Worm (Caenorhabditis elegans) whole organism, early embryonic: ENCODE measurements around the gene zzz-1.

Experiments used
- B0310.2 ChIP-seq: sonication (generic microtip); optimal IDR thresholded peaks from 2 replicates; lab custom pipeline; 2016; ENCODE audit warnings: mild to moderate bottlenecking, missing genetic modification characterization, missing compliant biosample characterization
- F13C5.2 ChIP-seq: sonication (generic microtip); optimal IDR thresholded peaks from 2 replicates; lab custom pipeline; 2017; ENCODE audit warnings: mild to moderate bottlenecking, missing genetic modification characterization, inconsistent platforms, missing compliant biosample characterization
- aly-1 ChIP-seq: sonication (generic microtip); optimal IDR thresholded peaks from 2 replicates; lab custom pipeline; 2016; ENCODE audit warnings: missing genetic modification characterization, missing compliant biosample characterization
- ama-1 ChIP-seq: fragments of 150-350 bp; optimal IDR thresholded peaks from 2 replicates; lab custom pipeline; 2014
- ceh-13 ChIP-seq: fragments of 200-800 bp; sonication (Bioruptor generic); optimal IDR thresholded peaks from 2 replicates; lab custom pipeline; 2018; ENCODE audit warnings: mild to moderate bottlenecking, missing genetic modification characterization, missing compliant biosample characterization
- ceh-36 ChIP-seq: sonication (generic microtip); optimal IDR thresholded peaks from 2 replicates; lab custom pipeline; 2016; ENCODE audit warnings: missing genetic modification characterization, inconsistent platforms, missing compliant biosample characterization
- ets-7 ChIP-seq: sonication (generic microtip); optimal IDR thresholded peaks from 2 replicates; lab custom pipeline; 2016; ENCODE audit warnings: missing genotype, missing genetic modification characterization, missing compliant biosample characterization
- flt-1 ChIP-seq: fragments of 200-800 bp; sonication (Bioruptor generic); IDR thresholded peaks from 2 replicates; pipeline ENCODE4 v1.3.6; 2022; ENCODE audit warnings: missing genetic modification characterization, missing compliant biosample characterization
- hmbx-1 ChIP-seq: sonication (generic microtip); optimal IDR thresholded peaks from 2 replicates; lab custom pipeline; 2016; ENCODE audit warnings: mild to moderate bottlenecking, missing genetic modification characterization, missing compliant biosample characterization
- hmg-4 ChIP-seq: fragments of 200-800 bp; sonication (Bioruptor generic); optimal IDR thresholded peaks from 2 replicates; lab custom pipeline; 2018; ENCODE audit warnings: mild to moderate bottlenecking, missing genetic modification characterization, missing compliant biosample characterization
- hnd-1 ChIP-seq: sonication (generic microtip); optimal IDR thresholded peaks from 2 replicates; lab custom pipeline; 2016; ENCODE audit warnings: missing genetic modification characterization, missing compliant biosample characterization
- pes-1 ChIP-seq: fragments of 200-800 bp; sonication (Bioruptor generic); IDR thresholded peaks from 2 replicates; pipeline ENCODE4 v1.3.6; 2022; ENCODE audit warnings: missing genetic modification reagents, missing genetic modification characterization, missing compliant biosample characterization
- scrt-1 ChIP-seq: fragments of 200-800 bp; sonication (Bioruptor generic); IDR thresholded peaks from 2 replicates; pipeline ENCODE4 v1.3.6; 2022; ENCODE audit warnings: missing genetic modification characterization, missing compliant biosample characterization
- sea-1 ChIP-seq: fragments of 200-800 bp; sonication (Bioruptor generic); conservative IDR thresholded peaks from 2 replicates; pipeline ENCODE4 v1.3.6; 2022; ENCODE audit warnings: missing genetic modification characterization, missing compliant biosample characterization
- tbx-11 ChIP-seq: fragments of 200-800 bp; sonication (Bioruptor generic); IDR thresholded peaks from 2 replicates; pipeline ENCODE4 v1.3.6; 2022; ENCODE audit warnings: missing genetic modification characterization, missing compliant biosample characterization
- tbx-37 ChIP-seq: fragments of 200-800 bp; sonication (Bioruptor generic); conservative IDR thresholded peaks from 2 replicates; pipeline ENCODE4 v1.3.6; 2022; ENCODE audit warnings: missing genetic modification reagents, missing genetic modification characterization, missing compliant biosample characterization
- tra-4 ChIP-seq: sonication (generic microtip); optimal IDR thresholded peaks from 2 replicates; lab custom pipeline; 2017; ENCODE audit warnings: missing genetic modification characterization, missing compliant biosample characterization

Gene zzz-1

ce11 chrV:10897106-10897171 lies 12.0 kb downstream of the zzz-1 start, which contains the start of gene sec-61.G:
Gene sec-61.G, minus strand, starts transcription at chrV:10897143.
- TF ChIP-seq hmg-4 (GFP tag; lab: Kevin White, UChicago): no peak
- TF ChIP-seq pes-1 (GFP tag; lab: Robert Waterston, UW): no peak

ce11 chrV:10896706-10897105 lies 12.3 kb downstream of the zzz-1 start:
- TF ChIP-seq scrt-1 (GFP tag; lab: Robert Waterston, UW): no peak
- no peak for TF ChIP-seq F13C5.2
- TF ChIP-seq ceh-36 (tag; lab: Kevin White, UChicago): no peak
- no peak for TF ChIP-seq tra-4 (tag; lab: Kevin White, UChicago)
- no peak for TF ChIP-seq sea-1
- TF ChIP-seq tbx-11 (GFP tag; lab: Robert Waterston, UW): no peak
- no peak for TF ChIP-seq ama-1 (lab: Kevin White, UChicago)
- no peak for TF ChIP-seq ets-7 (tag; lab: Kevin White, UChicago)
- no peak for TF ChIP-seq tbx-37 (GFP tag; lab: Robert Waterston, UW)
- TF ChIP-seq hnd-1 (tag; lab: Kevin White, UChicago): no peak
- TF ChIP-seq flt-1: no peak

ce11 chrV:10896295-10896694 lies 12.7 kb downstream of the zzz-1 start, which contains the start of gene F32D8.13:
Gene F32D8.13, minus strand, starts transcription at chrV:10896543.
- TF ChIP-seq ceh-36 (tag; lab: Kevin White, UChicago): no peak
- TF ChIP-seq F13C5.2: no peak
- no peak for TF ChIP-seq aly-1 (tag; lab: Kevin White, UChicago)
- no peak for TF ChIP-seq hmg-4 (GFP tag; lab: Kevin White, UChicago)
- TF ChIP-seq tbx-11 (GFP tag; lab: Robert Waterston, UW): no peak
- no peak for TF ChIP-seq pes-1 (GFP tag; lab: Robert Waterston, UW)
- TF ChIP-seq ama-1 (lab: Kevin White, UChicago): no peak
- TF ChIP-seq hmbx-1 (tag; lab: Kevin White, UChicago): no peak
- no peak for TF ChIP-seq tbx-37 (GFP tag; lab: Robert Waterston, UW)
- no peak for TF ChIP-seq ceh-13 (GFP tag; lab: Kevin White, UChicago)
- no peak for TF ChIP-seq B0310.2 (tag; lab: Kevin White, UChicago)
- TF ChIP-seq scrt-1 (GFP tag; lab: Robert Waterston, UW): no peak
- TF ChIP-seq hnd-1 (tag; lab: Kevin White, UChicago): no peak
- TF ChIP-seq ets-7 (tag; lab: Kevin White, UChicago): no peak

ce11 chrV:10894601-10895000 lies 14.4 kb downstream of the zzz-1 start, which contains the start of the genes F32D8.14 and F32D8.5:
Gene F32D8.14, minus strand, starts transcription at chrV:10894788.
Gene F32D8.5, plus strand, starts transcription at chrV:10894800.
- TF ChIP-seq sea-1 (no peak), tra-4 (tag; lab: Kevin White, UChicago) (no peak), ama-1 (lab: Kevin White, UChicago) (no peak), tbx-37 (GFP tag; lab: Robert Waterston, UW) (peak; percentile 69), ceh-13 (GFP tag; lab: Kevin White, UChicago) (no peak), B0310.2 (tag; lab: Kevin White, UChicago) (no peak), ceh-36 (tag; lab: Kevin White, UChicago) (no peak), pes-1 (GFP tag; lab: Robert Waterston, UW) (peak; percentile 28; the same call in 1 of the 2 replicates), F13C5.2 (peak; percentile 19)

ce11 chrV:10893510-10894128 lies 15.4 kb downstream of the zzz-1 start, which contains the start of gene F32D8.4:
Gene F32D8.4, minus strand, starts transcription at chrV:10893560.
- TF ChIP-seq B0310.2 (tag; lab: Kevin White, UChicago) (no peak), ceh-36 (tag; lab: Kevin White, UChicago) (no peak), ceh-13 (GFP tag; lab: Kevin White, UChicago) (no peak), tra-4 (tag; lab: Kevin White, UChicago) (no peak), hmbx-1 (tag; lab: Kevin White, UChicago) (no peak), F13C5.2 (no peak), hmg-4 (GFP tag; lab: Kevin White, UChicago) (no peak), tbx-11 (GFP tag; lab: Robert Waterston, UW) (no peak), aly-1 (tag; lab: Kevin White, UChicago) (no peak), hnd-1 (tag; lab: Kevin White, UChicago) (no peak), flt-1 (no peak), scrt-1 (GFP tag; lab: Robert Waterston, UW) (no peak), sea-1 (no peak)

ce11 chrV:10890980-10891379 lies 18.0 kb downstream of the zzz-1 start, which contains the start of gene F32D8.12:
Gene F32D8.12, minus strand, starts transcription at chrV:10891027.
- TF ChIP-seq tra-4 (tag; lab: Kevin White, UChicago): no peak
- no peak for TF ChIP-seq sea-1
- no peak for TF ChIP-seq hmbx-1 (tag; lab: Kevin White, UChicago)
- TF ChIP-seq F13C5.2: no peak
- no peak for TF ChIP-seq hmg-4 (GFP tag; lab: Kevin White, UChicago)
- TF ChIP-seq tbx-11 (GFP tag; lab: Robert Waterston, UW): no peak
- no peak for TF ChIP-seq hnd-1 (tag; lab: Kevin White, UChicago)
- TF ChIP-seq B0310.2 (tag; lab: Kevin White, UChicago): no peak
- no peak for TF ChIP-seq ets-7 (tag; lab: Kevin White, UChicago)
- TF ChIP-seq ceh-13 (GFP tag; lab: Kevin White, UChicago): no peak
- TF ChIP-seq scrt-1 (GFP tag; lab: Robert Waterston, UW): no peak
- TF ChIP-seq flt-1: no peak
- no peak for TF ChIP-seq ceh-36 (tag; lab: Kevin White, UChicago)
- TF ChIP-seq ama-1 (lab: Kevin White, UChicago): no peak
- no peak for TF ChIP-seq tbx-37 (GFP tag; lab: Robert Waterston, UW)
- TF ChIP-seq pes-1 (GFP tag; lab: Robert Waterston, UW): no peak
- no peak for TF ChIP-seq aly-1 (tag; lab: Kevin White, UChicago)

- TF ChIP-seq tbx-37 (GFP tag; lab: Robert Waterston, UW) (no peak), F13C5.2 (no peak), ama-1 (lab: Kevin White, UChicago) (no peak), ceh-36 (tag; lab: Kevin White, UChicago) (no peak), sea-1 (no peak), scrt-1 (GFP tag; lab: Robert Waterston, UW) (no peak), flt-1 (no peak), hmg-4 (GFP tag; lab: Kevin White, UChicago) (no peak), hnd-1 (tag; lab: Kevin White, UChicago) (no peak), hmbx-1 (tag; lab: Kevin White, UChicago) (no peak), ets-7 (tag; lab: Kevin White, UChicago) (no peak)
These were observed 19.2 kb downstream of the zzz-1 start for ce11 chrV:10889774-10890173.
